Worm (Caenorhabditis elegans) whole organism, L1 larva: ENCODE results near the gene msp-81.
A peak's percentile ranks its signal among the peaks of the same experiment; 100 is the strongest.

Experiments
- ama-1 ChIP-seq: fragments of 150-350 bp; optimal IDR thresholded peaks from 2 replicates; lab custom pipeline; 2014
- blmp-1 ChIP-seq: fragments of 150-350 bp; optimal IDR thresholded peaks from 2 replicates; lab custom pipeline; 2014; ENCODE audit warnings: missing biosample characterization, missing genetic modification characterization
- ceh-82 ChIP-seq, 3 experiments: fragments of 150-350 bp in 1 of 3; sonication (generic microtip) in 2 of 3; optimal IDR thresholded peaks; 2 replicates each; lab custom pipeline; 2014 to 2017; ENCODE audit warnings: missing biosample characterization in 3 of 3, missing genetic modification characterization in 3 of 3
- fkh-10 ChIP-seq: sonication (generic microtip); optimal IDR thresholded peaks from 2 replicates; lab custom pipeline; 2017; ENCODE audit warnings: missing biosample characterization, missing genetic modification reagents, missing genetic modification characterization
- nhr-11 ChIP-seq: fragments of 150-350 bp; optimal IDR thresholded peaks from 2 replicates; lab custom pipeline; 2014; ENCODE audit warnings: missing biosample characterization, missing genetic modification characterization
- nhr-12 ChIP-seq: sonication (generic microtip); optimal IDR thresholded peaks from 2 replicates; lab custom pipeline; 2017; ENCODE audit warnings: missing biosample characterization, missing genetic modification characterization
- nhr-28 ChIP-seq: fragments of 150-350 bp; optimal IDR thresholded peaks from 2 replicates; lab custom pipeline; 2014; ENCODE audit warnings: missing biosample characterization, missing genetic modification characterization
- nhr-76 ChIP-seq: sonication (generic microtip); optimal IDR thresholded peaks from 2 replicates; lab custom pipeline; 2017; ENCODE audit warnings: missing biosample characterization, missing genetic modification characterization
- pqm-1 ChIP-seq: sonication (generic microtip); optimal IDR thresholded peaks from 3 replicates; lab custom pipeline; 2017; ENCODE audit warnings: missing biosample characterization, missing genetic modification characterization
- skn-1 ChIP-seq: fragments of 150-350 bp; optimal IDR thresholded peaks from 2 replicates; lab custom pipeline; 2014; ENCODE audit warnings: missing biosample characterization, missing genetic modification characterization
- unc-62 ChIP-seq: fragments of 150-350 bp; optimal IDR thresholded peaks from 2 replicates; lab custom pipeline; 2014; ENCODE audit warnings: missing biosample characterization, missing genetic modification reagents, missing genetic modification characterization
- unc-98 ChIP-seq: fragments of 200-800 bp; sonication (Bioruptor generic); IDR thresholded peaks from 2 replicates; pipeline ENCODE4 v1.3.6; 2022; ENCODE audit warnings: missing genetic modification characterization, missing compliant biosample characterization
- zag-1 ChIP-seq: fragments of 150-350 bp; optimal IDR thresholded peaks from 2 replicates; lab custom pipeline; 2014; ENCODE audit warnings: missing biosample characterization, missing genetic modification characterization

- TF ChIP-seq skn-1 (tag; lab: Kevin White, UChicago) (no peak), nhr-76 (tag; lab: Kevin White, UChicago) (no peak), nhr-28 (tag; lab: Kevin White, UChicago) (no peak), blmp-1 (tag; lab: Kevin White, UChicago) (peak; percentile 53), nhr-12 (tag; lab: Kevin White, UChicago) (no peak), nhr-11 (tag; lab: Kevin White, UChicago) (no peak), fkh-10 (GFP tag; lab: Kevin White, UChicago) (no peak), zag-1 (tag; lab: Kevin White, UChicago) (no peak), ceh-82 (tag; optimal IDR thresholded peaks at IDR 0.05; lab: Kevin White, UChicago) (no peak), unc-98 (GFP tag; lab: Robert Waterston, UW) (no peak), unc-62 (GFP tag; lab: Kevin White, UChicago) (no peak), ama-1 (lab: Kevin White, UChicago) (no peak), pqm-1 (tag; lab: Kevin White, UChicago) (no peak)
Measured at ce11 chrIV:9821621-9822020, 14.6 kb downstream of the msp-81 start, which contains the start of gene col-123.
